Worm (Caenorhabditis elegans) whole organism, L2 larva: ENCODE results near the gene Y75B8A.13.
A peak's percentile ranks its signal among the peaks of the same experiment; 100 is the strongest.

Experiments
- C34F6.9 ChIP-seq: fragments of 150-350 bp; optimal IDR thresholded peaks from 2 replicates; lab custom pipeline; 2014; ENCODE audit warnings: missing biosample characterization, missing genetic modification characterization
- F13H6.1 ChIP-seq: sonication (generic microtip); optimal IDR thresholded peaks from 2 replicates; lab custom pipeline; 2016; ENCODE audit warnings: missing genetic modification characterization, missing compliant biosample characterization
- R02D3.7 ChIP-seq: fragments of 150-350 bp; optimal IDR thresholded peaks from 2 replicates; lab custom pipeline; 2014; ENCODE audit warnings: missing biosample characterization, missing genetic modification characterization
- Y55F3AM.14 ChIP-seq: fragments of 200-800 bp; sonication (Bioruptor generic); optimal IDR thresholded peaks from 2 replicates; lab custom pipeline; 2018; ENCODE audit warnings: mild to moderate bottlenecking, missing genetic modification characterization, missing compliant biosample characterization
- ZK546.5 ChIP-seq: sonication (generic microtip); optimal IDR thresholded peaks from 2 replicates; lab custom pipeline; 2017; ENCODE audit warnings: missing biosample characterization, missing genetic modification characterization
- alr-1 ChIP-seq: fragments of 150-350 bp; optimal IDR thresholded peaks from 2 replicates; lab custom pipeline; 2014; ENCODE audit warnings: missing biosample characterization, missing genetic modification characterization
- aly-2 ChIP-seq: fragments of 150-350 bp; optimal IDR thresholded peaks from 2 replicates; lab custom pipeline; 2014; ENCODE audit warnings: missing biosample characterization, missing genetic modification characterization
- ama-1 ChIP-seq: fragments of 150-350 bp; optimal IDR thresholded peaks from 2 replicates; lab custom pipeline; 2018; ENCODE audit warnings: inconsistent platforms
- blmp-1 ChIP-seq: sonication (generic microtip); optimal IDR thresholded peaks from 2 replicates; lab custom pipeline; 2017; ENCODE audit warnings: missing genetic modification characterization, mild to moderate bottlenecking, missing compliant biosample characterization, antibody characterized with exemption, moderate library complexity; ENCODE audit not compliant: insufficient read depth
- crh-2 ChIP-seq: sonication (generic microtip); optimal IDR thresholded peaks from 2 replicates; lab custom pipeline; 2017; ENCODE audit warnings: missing biosample characterization, missing genetic modification characterization
- dmd-4 ChIP-seq: sonication (generic microtip); optimal IDR thresholded peaks from 2 replicates; lab custom pipeline; 2017; ENCODE audit warnings: missing biosample characterization, missing genetic modification characterization
- egl-27 ChIP-seq: sonication (generic microtip); optimal IDR thresholded peaks from 3 replicates; lab custom pipeline; 2017; ENCODE audit warnings: missing biosample characterization, missing genetic modification reagents, missing genetic modification characterization
- elt-1 ChIP-seq: fragments of 150-350 bp; optimal IDR thresholded peaks from 2 replicates; lab custom pipeline; 2014; ENCODE audit warnings: missing biosample characterization, missing genetic modification characterization
- elt-3 ChIP-seq: sonication (generic microtip); optimal IDR thresholded peaks from 2 replicates; lab custom pipeline; 2017; ENCODE audit warnings: missing biosample characterization, missing genetic modification characterization
- fos-1 ChIP-seq: fragments of 150-350 bp; optimal IDR thresholded peaks from 2 replicates; lab custom pipeline; 2014; ENCODE audit warnings: missing biosample characterization, missing genetic modification characterization
- gmeb-1 ChIP-seq: fragments of 150-350 bp; optimal IDR thresholded peaks from 2 replicates; lab custom pipeline; 2014; ENCODE audit warnings: missing biosample characterization, missing genetic modification characterization
- lin-13 ChIP-seq: fragments of 150-350 bp; optimal IDR thresholded peaks from 2 replicates; lab custom pipeline; 2014; ENCODE audit warnings: missing biosample characterization, missing genetic modification reagents, missing genetic modification characterization
- lin-39 ChIP-seq: fragments of 150-350 bp; optimal IDR thresholded peaks from 2 replicates; lab custom pipeline; 2014; ENCODE audit warnings: missing biosample characterization, missing genetic modification reagents, missing genetic modification characterization
- lsy-2 ChIP-seq, 2 experiments: fragments of 150-350 bp in 1 of 2; sonication (generic microtip) in 1 of 2; optimal IDR thresholded peaks; 2 replicates each; lab custom pipeline; 2014 to 2017; ENCODE audit warnings: missing biosample characterization in 2 of 2, missing genetic modification characterization in 2 of 2
- mab-5 ChIP-seq: fragments of 150-350 bp; optimal IDR thresholded peaks from 2 replicates; lab custom pipeline; 2014; ENCODE audit warnings: missing biosample characterization, missing genetic modification characterization
- mbf-1 ChIP-seq: sonication (generic microtip); optimal IDR thresholded peaks from 2 replicates; lab custom pipeline; 2017; ENCODE audit warnings: missing biosample characterization, missing genetic modification characterization
- mdl-1 ChIP-seq, 2 experiments: fragments of 150-350 bp in 1 of 2; sonication (generic microtip) in 1 of 2; optimal IDR thresholded peaks; 2 replicates each; lab custom pipeline; 2017; ENCODE audit warnings: missing biosample characterization in 2 of 2, missing genetic modification characterization in 2 of 2
- nhr-10 ChIP-seq: sonication (generic microtip); optimal IDR thresholded peaks from 2 replicates; lab custom pipeline; 2017; ENCODE audit warnings: missing biosample characterization, missing genetic modification characterization
- nhr-11 ChIP-seq: fragments of 150-350 bp; optimal IDR thresholded peaks from 2 replicates; lab custom pipeline; 2014; ENCODE audit warnings: missing biosample characterization, missing genetic modification characterization
- nhr-129 ChIP-seq: fragments of 150-350 bp; optimal IDR thresholded peaks from 2 replicates; lab custom pipeline; 2014; ENCODE audit warnings: missing biosample characterization, missing genetic modification characterization
- nhr-21 ChIP-seq: fragments of 150-350 bp; optimal IDR thresholded peaks from 2 replicates; lab custom pipeline; 2014; ENCODE audit warnings: missing biosample characterization, missing genetic modification characterization
- nhr-237 ChIP-seq: fragments of 150-350 bp; optimal IDR thresholded peaks from 2 replicates; lab custom pipeline; 2014; ENCODE audit warnings: missing biosample characterization, missing genetic modification characterization
- nhr-25 ChIP-seq: fragments of 150-350 bp; sonication (generic microtip); optimal IDR thresholded peaks from 3 replicates; lab custom pipeline; 2014; ENCODE audit warnings: missing biosample characterization, missing genetic modification characterization
- nhr-6 ChIP-seq: fragments of 150-350 bp; optimal IDR thresholded peaks from 2 replicates; lab custom pipeline; 2014; ENCODE audit warnings: missing biosample characterization, missing genetic modification characterization
- peb-1 ChIP-seq: fragments of 150-350 bp; optimal IDR thresholded peaks from 2 replicates; lab custom pipeline; 2014; ENCODE audit warnings: missing biosample characterization, missing genetic modification characterization
- sem-4 ChIP-seq: fragments of 150-350 bp; optimal IDR thresholded peaks from 2 replicates; lab custom pipeline; 2014; ENCODE audit warnings: missing biosample characterization, missing genetic modification reagents, missing genetic modification characterization
- sma-3 ChIP-seq: sonication (generic microtip); optimal IDR thresholded peaks from 2 replicates; lab custom pipeline; 2016; ENCODE audit warnings: missing genetic modification reagents, missing genetic modification characterization, missing compliant biosample characterization
- sma-9 ChIP-seq, 2 experiments: fragments of 150-350 bp in 1 of 2; sonication (generic microtip) in 1 of 2; optimal IDR thresholded peaks; 2 replicates each; lab custom pipeline; 2014 to 2016; ENCODE audit warnings: missing genetic modification characterization in 2 of 2, mild to moderate bottlenecking in 1 of 2, missing biosample characterization in 1 of 2, missing compliant biosample characterization in 1 of 2, missing genetic modification reagents in 1 of 2, moderate library complexity in 1 of 2
- snpc-4 ChIP-seq: fragments of 150-350 bp; optimal IDR thresholded peaks from 2 replicates; lab custom pipeline; 2014; ENCODE audit warnings: missing biosample characterization, missing genetic modification characterization
- unc-39 ChIP-seq: fragments of 150-350 bp; optimal IDR thresholded peaks from 2 replicates; lab custom pipeline; 2014; ENCODE audit warnings: missing biosample characterization, missing genetic modification characterization
- unc-62 ChIP-seq: fragments of 150-350 bp; optimal IDR thresholded peaks from 2 replicates; lab custom pipeline; 2014; ENCODE audit warnings: missing biosample characterization, missing genetic modification reagents, missing genetic modification characterization
- zag-1 ChIP-seq: fragments of 150-350 bp; optimal IDR thresholded peaks from 2 replicates; lab custom pipeline; 2014; ENCODE audit warnings: missing biosample characterization, missing genetic modification characterization
- ztf-11 ChIP-seq: sonication (generic microtip); optimal IDR thresholded peaks from 2 replicates; lab custom pipeline; 2017; ENCODE audit warnings: missing biosample characterization, missing genetic modification characterization
- ztf-4 ChIP-seq: fragments of 150-350 bp; optimal IDR thresholded peaks from 2 replicates; lab custom pipeline; 2014; ENCODE audit warnings: missing biosample characterization, missing genetic modification characterization

Gene Y75B8A.13

ce11 chrIII:12188236-12188635 lies 27.3 kb downstream of the Y75B8A.13 start:
- no peak for TF ChIP-seq nhr-11 (tag; lab: Kevin White, UChicago)
- TF ChIP-seq mbf-1 (tag; lab: Kevin White, UChicago) = no peak
- TF ChIP-seq gmeb-1 = no peak
- no peak for TF ChIP-seq ZK546.5
- no peak for TF ChIP-seq dmd-4 (tag; lab: Kevin White, UChicago)
- TF ChIP-seq blmp-1 (tag; lab: Kevin White, UChicago) = no peak
- no peak for TF ChIP-seq elt-1 (tag; lab: Kevin White, UChicago)
- TF ChIP-seq mdl-1 (tag; optimal IDR thresholded peaks at IDR 0.05; lab: Kevin White, UChicago) = no peak
- TF ChIP-seq R02D3.7 = no peak
- TF ChIP-seq zag-1 (tag; lab: Kevin White, UChicago) = no peak
- no peak for TF ChIP-seq nhr-6 (tag; lab: Kevin White, UChicago)
- TF ChIP-seq, all 48 proteins: peak for 0

DNA sequence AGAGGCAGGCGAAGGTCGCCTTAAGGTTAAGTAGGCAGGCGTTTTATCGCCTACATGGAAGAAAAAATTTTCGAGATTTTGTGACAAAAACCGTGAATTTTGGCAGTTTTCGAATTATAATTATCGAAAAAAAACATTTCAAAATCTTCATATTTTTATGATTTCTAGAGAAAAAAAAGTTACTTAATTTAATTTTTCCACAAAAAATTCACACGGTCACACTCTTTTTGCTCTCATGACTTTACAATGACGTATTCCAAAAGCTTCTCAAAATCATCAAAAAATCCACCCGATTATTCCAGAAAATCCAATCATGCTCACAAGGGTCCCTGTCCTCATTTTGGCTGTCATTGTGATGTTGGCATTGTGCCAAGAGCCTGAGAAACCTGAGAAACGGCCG lies 29.4 kb downstream of the Y75B8A.13 start, which contains the start of gene lury-1:
Gene lury-1, plus strand, starts transcription at position 301 of the 400 bp plus-strand sequence.
- TF ChIP-seq ztf-11 (tag; lab: Kevin White, UChicago) (no peak), sma-3 (GFP tag; lab: Kevin White, UChicago) (no peak), unc-62 (GFP tag; lab: Kevin White, UChicago) (no peak), C34F6.9 (tag; lab: Kevin White, UChicago) (no peak), nhr-10 (tag; lab: Kevin White, UChicago) (no peak), lin-39 (tag; lab: Kevin White, UChicago) (no peak), snpc-4 (tag; lab: Kevin White, UChicago) (no peak), unc-39 (tag; lab: Kevin White, UChicago) (no peak), aly-2 (tag; lab: Kevin White, UChicago) (no peak), nhr-11 (tag; lab: Kevin White, UChicago) (no peak), elt-1 (tag; lab: Kevin White, UChicago) (no peak), sem-4 (no peak), crh-2 (tag; lab: Kevin White, UChicago) (no peak), nhr-237 (tag; lab: Kevin White, UChicago) (no peak), sma-9 (GFP tag; optimal IDR thresholded peaks at IDR 0.05; lab: Kevin White, UChicago) (no peak), sma-9 (tag; optimal IDR thresholded peaks at IDR 0.05; lab: Kevin White, UChicago) (no peak)
- TF ChIP-seq, all 48 proteins: peak for 0

- no peak for TF ChIP-seq unc-62 (GFP tag; lab: Kevin White, UChicago)
- TF ChIP-seq ztf-4 = no peak
- TF ChIP-seq unc-39 (tag; lab: Kevin White, UChicago) = no peak
- TF ChIP-seq Y55F3AM.14 (GFP tag; lab: Kevin White, UChicago) = no peak
- TF ChIP-seq elt-3 (tag; lab: Kevin White, UChicago) = no peak
- TF ChIP-seq nhr-25 = no peak
- TF ChIP-seq nhr-11 (tag; lab: Kevin White, UChicago) = no peak
- no peak for TF ChIP-seq nhr-129 (tag; lab: Kevin White, UChicago)
- TF ChIP-seq nhr-237 (tag; lab: Kevin White, UChicago) = no peak
- no peak for TF ChIP-seq mdl-1 (tag; optimal IDR thresholded peaks at IDR 0.05; lab: Kevin White, UChicago)
Observed at ce11 chrIII:12182919-12183318, 32.6 kb downstream of the Y75B8A.13 start, which contains the start of gene Y75B8A.10. Gene Y75B8A.10 (minus strand): TSS chrIII:12183019.

- TF ChIP-seq nhr-25 (peak; percentile 26), lin-13 (GFP tag; lab: Kevin White, UChicago) (no peak), ama-1 (lab: Kevin White, UChicago) (no peak), R02D3.7 (no peak), peb-1 (tag; lab: Kevin White, UChicago) (peak; percentile 4), F13H6.1 (tag; lab: Kevin White, UChicago) (peak; percentile 59), ZK546.5 (no peak), blmp-1 (tag; lab: Kevin White, UChicago) (peak; percentile 58), gmeb-1 (no peak), nhr-21 (tag; lab: Kevin White, UChicago) (no peak), ztf-4 (no peak), mab-5 (no peak), unc-62 (GFP tag; lab: Kevin White, UChicago) (no peak), fos-1 (tag; lab: Kevin White, UChicago) (peak; percentile 20), mdl-1 (tag; optimal IDR thresholded peaks at IDR 0.05; lab: Kevin White, UChicago) (no peak), lsy-2 (tag; optimal IDR thresholded peaks at IDR 0.05; lab: Kevin White, UChicago) (peak in 1 of 2 experiments; percentile 18), alr-1 (tag; lab: Kevin White, UChicago) (no peak), sem-4 (peak; percentile 62), mbf-1 (tag; lab: Kevin White, UChicago) (no peak), egl-27 (tag; lab: Kevin White, UChicago) (no peak)
Observed at ce11 chrIII:12178121-12178520, 37.4 kb downstream of the Y75B8A.13 start.
